Worm (Caenorhabditis elegans) whole organism, L4/young adult: Measurements from ENCODE around the gene osm-9.
A peak's percentile ranks its signal among the peaks of the same experiment; 100 is the strongest.

Experiments
- dao-5 ChIP-seq: sonication (generic microtip); optimal IDR thresholded peaks from 2 replicates; lab custom pipeline; 2016; ENCODE audit warnings: missing genotype, missing genetic modification characterization, moderate library complexity, missing compliant biosample characterization
- him-1 ChIP-seq: sonication (generic microtip); optimal IDR thresholded peaks from 2 replicates; lab custom pipeline; 2016; ENCODE audit warnings: missing genotype, missing genetic modification reagents, missing genetic modification characterization, missing compliant biosample characterization

DNA sequence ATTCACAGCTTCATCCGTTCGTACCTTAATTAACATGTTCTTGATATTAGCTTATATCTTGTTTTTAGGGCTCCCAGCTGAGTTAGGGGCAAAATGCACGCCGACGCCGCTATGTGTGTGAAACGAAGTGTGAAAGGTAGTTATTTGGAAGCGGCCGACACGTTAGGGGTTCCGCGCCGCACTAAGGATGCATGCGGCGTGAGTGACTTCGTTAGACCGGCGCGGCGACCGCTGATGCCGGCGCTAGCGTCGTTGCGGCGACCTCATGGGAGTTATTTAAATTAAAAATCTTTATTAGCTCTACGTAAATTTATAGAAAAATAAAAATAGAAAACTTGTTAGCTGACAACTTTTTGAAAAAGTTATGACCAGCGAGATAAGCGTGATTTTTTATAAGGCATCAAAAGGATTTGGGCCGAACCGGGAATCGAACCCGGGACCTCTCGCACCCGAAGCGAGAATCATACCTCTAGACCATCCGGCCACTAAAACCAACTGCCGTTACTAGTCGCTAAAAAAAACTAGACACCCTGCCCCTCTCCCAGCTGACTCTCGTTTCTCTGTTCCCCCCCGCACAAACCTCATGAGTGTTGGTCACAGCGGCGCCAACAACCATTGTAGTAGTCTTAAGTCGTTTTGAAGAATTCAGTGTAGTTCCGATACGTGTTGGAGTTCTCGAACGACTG is 5.3 kb downstream of the osm-9 start:
- TF ChIP-seq dao-5 (no peak), him-1 (tag; lab: Kevin White, UChicago) (peak; percentile 31)
